Fruit fly (Drosophila melanogaster) whole organism, embryonic: ENCODE results near the gene Spn28Db.

Experiments
- CG10209 ChIP-seq: fragments of 200-800 bp; sonication (Bioruptor generic); optimal IDR thresholded peaks from 3 replicates; lab custom pipeline; 2017; ENCODE audit warnings: missing biosample characterization, mild to moderate bottlenecking, missing genetic modification characterization, missing genetic modification reagents
- CG10321 ChIP-seq: fragments of 200-800 bp; sonication (Bioruptor generic); IDR thresholded peaks from 2 replicates; pipeline ENCODE4 v1.3.6; 2022; ENCODE audit warnings: missing biosample characterization, missing genetic modification characterization
- CG11085 ChIP-seq: fragments of 200-800 bp; sonication (Bioruptor generic); IDR thresholded peaks from 2 replicates; pipeline ENCODE4 v1.3.6; 2022; ENCODE audit warnings: missing biosample characterization, missing genetic modification characterization
- CG11696 ChIP-seq: fragments of 200-800 bp; sonication (Bioruptor generic); IDR thresholded peaks from 2 replicates; pipeline ENCODE4 v1.3.6; 2022; ENCODE audit warnings: missing biosample characterization, missing genetic modification characterization
- CG12104 ChIP-seq: fragments of 200-800 bp; sonication (Bioruptor generic); optimal IDR thresholded peaks from 3 replicates; lab custom pipeline; 2016; ENCODE audit warnings: missing biosample characterization, missing genetic modification characterization
- CG12155 ChIP-seq: fragments of 200-800 bp; sonication (Bioruptor generic); optimal IDR thresholded peaks from 3 replicates; lab custom pipeline; 2016; ENCODE audit warnings: missing biosample characterization, missing genetic modification characterization
- CG14014 ChIP-seq: fragments of 200-800 bp; sonication (Bioruptor generic); IDR thresholded peaks from 2 replicates; pipeline ENCODE4 v1.3.6; 2022; ENCODE audit warnings: missing biosample characterization, missing genetic modification characterization
- CG14965 ChIP-seq: fragments of 200-800 bp; sonication (Bioruptor generic); optimal IDR thresholded peaks from 2 replicates; lab custom pipeline; 2016; ENCODE audit warnings: missing biosample characterization, missing genetic modification characterization, borderline replicate concordance
- CG1602 ChIP-seq: fragments of 200-800 bp; sonication (Bioruptor generic); optimal IDR thresholded peaks from 3 replicates; lab custom pipeline; 2016; ENCODE audit warnings: missing biosample characterization, missing genetic modification characterization
- CG17612 ChIP-seq: fragments of 200-800 bp; sonication (Bioruptor generic); IDR thresholded peaks from 2 replicates; pipeline ENCODE4 v1.3.6; 2022; ENCODE audit warnings: missing biosample characterization, missing genetic modification characterization
- CG2712 ChIP-seq: fragments of 200-800 bp; optimal IDR thresholded peaks from 3 replicates; lab custom pipeline; 2019; ENCODE audit warnings: missing biosample characterization, mild to moderate bottlenecking, missing genetic modification characterization, moderate library complexity
- CG3407 ChIP-seq: fragments of 200-800 bp; sonication (Bioruptor generic); optimal IDR thresholded peaks from 2 replicates; lab custom pipeline; 2018; ENCODE audit warnings: missing biosample characterization, mild to moderate bottlenecking, missing genetic modification characterization
- CG3838 ChIP-seq: fragments of 200-800 bp; sonication (Bioruptor generic); optimal IDR thresholded peaks from 3 replicates; lab custom pipeline; 2016; ENCODE audit warnings: missing biosample characterization, missing genetic modification characterization
- CG43689 ChIP-seq: fragments of 200-800 bp; sonication (Bioruptor generic); IDR thresholded peaks from 2 replicates; pipeline ENCODE4 v1.3.6; 2022; ENCODE audit warnings: missing biosample characterization, missing genetic modification characterization
- CG6683 ChIP-seq: fragments of 200-800 bp; sonication (Bioruptor generic); optimal IDR thresholded peaks from 2 replicates; lab custom pipeline; 2017; ENCODE audit warnings: missing biosample characterization, mild to moderate bottlenecking, missing genetic modification characterization, missing genetic modification reagents
- CG6765 ChIP-seq: fragments of 200-800 bp; sonication (Bioruptor generic); optimal IDR thresholded peaks from 3 replicates; lab custom pipeline; 2017; ENCODE audit warnings: missing biosample characterization, mild to moderate bottlenecking, missing genetic modification characterization
- CG7271 ChIP-seq: fragments of 200-800 bp; sonication (Bioruptor generic); optimal IDR thresholded peaks from 2 replicates; lab custom pipeline; 2018; ENCODE audit warnings: missing biosample characterization, mild to moderate bottlenecking, missing genetic modification characterization, moderate library complexity
- CG9215 ChIP-seq: fragments of 200-800 bp; sonication (Bioruptor generic); IDR thresholded peaks from 2 replicates; pipeline ENCODE4 v1.3.6; 2022; ENCODE audit warnings: missing biosample characterization, missing genetic modification characterization
- CG9797 ChIP-seq: fragments of 200-800 bp; sonication (Bioruptor generic); optimal IDR thresholded peaks from 3 replicates; lab custom pipeline; 2018; ENCODE audit warnings: missing biosample characterization, mild to moderate bottlenecking, missing genetic modification characterization
- CG9817 ChIP-seq: fragments of 200-800 bp; sonication (Bioruptor generic); optimal IDR thresholded peaks from 2 replicates; lab custom pipeline; 2018; ENCODE audit warnings: missing biosample characterization, mild to moderate bottlenecking, missing genetic modification characterization, moderate library complexity
- Ets65A ChIP-seq: fragments of 200-800 bp; sonication (Bioruptor generic); peaks from one replicate; lab custom pipeline; 2016; ENCODE audit warnings: missing biosample characterization, missing genetic modification characterization
- H15 ChIP-seq: fragments of 200-800 bp; sonication (Bioruptor generic); IDR thresholded peaks from 3 replicates; pipeline ENCODE4 v1.3.6; 2022; ENCODE audit warnings: missing biosample characterization, missing genetic modification characterization
- Hsf ChIP-seq: fragments of 200-800 bp; sonication (Bioruptor generic); optimal IDR thresholded peaks from 3 replicates; lab custom pipeline; 2016; ENCODE audit warnings: missing biosample characterization, missing genetic modification characterization
- Lim3 ChIP-seq: fragments of 200-800 bp; sonication (Bioruptor generic); IDR thresholded peaks from 2 replicates; pipeline ENCODE4 v1.3.6; 2022; ENCODE audit warnings: missing biosample characterization, missing genetic modification characterization
- Myb ChIP-seq: fragments of 200-800 bp; sonication (Bioruptor generic); optimal IDR thresholded peaks from 2 replicates; lab custom pipeline; 2016; ENCODE audit warnings: missing biosample characterization, missing genetic modification characterization
- Rx ChIP-seq: fragments of 200-800 bp; sonication (Bioruptor generic); IDR thresholded peaks from 2 replicates; pipeline ENCODE4 v1.3.6; 2022; ENCODE audit warnings: missing biosample characterization, missing genetic modification characterization
- Ssrp ChIP-seq: fragments of 200-800 bp; sonication (Bioruptor generic); optimal IDR thresholded peaks from 2 replicates; lab custom pipeline; 2018; ENCODE audit warnings: missing biosample characterization, mild to moderate bottlenecking, missing genetic modification characterization, moderate library complexity
- YL-1 ChIP-seq: fragments of 200-800 bp; sonication (Bioruptor generic); optimal IDR thresholded peaks from 3 replicates; lab custom pipeline; 2017; ENCODE audit warnings: missing biosample characterization, mild to moderate bottlenecking, missing genetic modification characterization
- al ChIP-seq: fragments of 200-800 bp; sonication (Bioruptor generic); IDR thresholded peaks from 2 replicates; pipeline ENCODE4 v1.3.6; 2022; ENCODE audit warnings: missing biosample characterization, missing genetic modification characterization
- ato ChIP-seq: fragments of 200-800 bp; sonication (Bioruptor generic); IDR thresholded peaks from 2 replicates; pipeline ENCODE4 v1.3.6; 2022; ENCODE audit warnings: missing biosample characterization, missing genetic modification characterization; ENCODE audit not compliant: partially characterized antibody
- cad ChIP-seq: fragments of >200 bp; optimal IDR thresholded peaks from 2 replicates; lab custom pipeline; 2017; ENCODE audit warnings: missing biosample characterization, missing genetic modification characterization
- chn ChIP-seq: fragments of 200-800 bp; sonication (Bioruptor generic); optimal IDR thresholded peaks from 2 replicates; lab custom pipeline; 2016; ENCODE audit warnings: missing biosample characterization, missing genetic modification characterization
- cwo ChIP-seq: fragments of 200-800 bp; sonication (Bioruptor generic); optimal IDR thresholded peaks from 3 replicates; lab custom pipeline; 2017; ENCODE audit warnings: missing biosample characterization, missing genetic modification characterization, mild to moderate bottlenecking, moderate library complexity, missing genetic modification reagents
- dati ChIP-seq: fragments of 200-800 bp; sonication (Bioruptor generic); IDR thresholded peaks from 2 replicates; pipeline ENCODE4 v1.3.6; 2022; ENCODE audit warnings: missing biosample characterization, missing genetic modification characterization
- emc ChIP-seq: fragments of 200-800 bp; sonication (Bioruptor generic); optimal IDR thresholded peaks from 2 replicates; lab custom pipeline; 2016; ENCODE audit warnings: missing biosample characterization, missing genetic modification characterization
- eyg ChIP-seq: fragments of 200-800 bp; sonication (Bioruptor generic); optimal IDR thresholded peaks from 3 replicates; lab custom pipeline; 2016; ENCODE audit warnings: missing biosample characterization, missing genetic modification characterization
- gce ChIP-seq: fragments of 200-800 bp; sonication (Bioruptor generic); IDR thresholded peaks from 3 replicates; pipeline ENCODE4 v1.3.6; 2022; ENCODE audit warnings: missing biosample characterization, missing genetic modification characterization
- grn ChIP-seq: fragments of 200-800 bp; sonication (Bioruptor generic); optimal IDR thresholded peaks from 3 replicates; lab custom pipeline; 2017; ENCODE audit warnings: missing biosample characterization, missing genetic modification characterization
- gro ChIP-seq: fragments of 200-800 bp; sonication (Bioruptor generic); optimal IDR thresholded peaks from 2 replicates; lab custom pipeline; 2016; ENCODE audit warnings: missing biosample characterization, missing genetic modification characterization
- jumu ChIP-seq: fragments of 200-800 bp; sonication (Bioruptor generic); optimal IDR thresholded peaks from 3 replicates; lab custom pipeline; 2016; ENCODE audit warnings: missing biosample characterization, missing genetic modification characterization
- mld ChIP-seq: fragments of 200-800 bp; sonication (Bioruptor generic); IDR thresholded peaks from 3 replicates; pipeline ENCODE4 v1.3.6; 2022; ENCODE audit warnings: missing biosample characterization, missing genetic modification characterization; ENCODE audit not compliant: partially characterized antibody
- pfk ChIP-seq: fragments of 200-800 bp; sonication (Bioruptor generic); optimal IDR thresholded peaks from 2 replicates; lab custom pipeline; 2018; ENCODE audit warnings: missing biosample characterization, mild to moderate bottlenecking, missing genetic modification characterization, moderate library complexity
- sc ChIP-seq, 3 experiments: fragments of >200 bp in 2 of 3; fragments of 200-800 bp in 1 of 3; sonication (Bioruptor generic) in 1 of 3; optimal IDR thresholded peaks; 2 replicates in 2 of 3; 3 replicates in 1 of 3; lab custom pipeline; 2017; ENCODE audit warnings: mild to moderate bottlenecking in 1 of 3, missing biosample characterization in 1 of 3, missing genetic modification characterization in 1 of 3, missing genetic modification reagents in 1 of 3
- slbo ChIP-seq: fragments of 200-800 bp; sonication (Bioruptor generic); IDR thresholded peaks from 2 replicates; pipeline ENCODE4 v1.3.6; 2022; ENCODE audit warnings: missing biosample characterization, missing genetic modification characterization
- slou ChIP-seq: fragments of 200-800 bp; sonication (Bioruptor generic); optimal IDR thresholded peaks from 3 replicates; lab custom pipeline; 2016; ENCODE audit warnings: missing biosample characterization, missing genetic modification characterization
- sob ChIP-seq: fragments of 200-800 bp; sonication (Bioruptor generic); IDR thresholded peaks from 2 replicates; pipeline ENCODE4 v1.3.6; 2022; ENCODE audit warnings: missing biosample characterization, missing genetic modification characterization
- ssp ChIP-seq: fragments of 200-800 bp; sonication (Bioruptor generic); IDR thresholded peaks from 2 replicates; pipeline ENCODE4 v1.3.6; 2022; ENCODE audit warnings: missing biosample characterization, missing genetic modification characterization
- tin ChIP-seq: fragments of 200-800 bp; sonication (Bioruptor generic); optimal IDR thresholded peaks from 3 replicates; lab custom pipeline; 2016; ENCODE audit warnings: missing biosample characterization, missing genetic modification characterization
- unc-4 ChIP-seq: fragments of 200-800 bp; sonication (Bioruptor generic); IDR thresholded peaks from 2 replicates; pipeline ENCODE4 v1.3.6; 2022; ENCODE audit warnings: missing biosample characterization, missing genetic modification characterization; ENCODE audit not compliant: partially characterized antibody
- vnd ChIP-seq: fragments of 200-800 bp; sonication (Bioruptor generic); IDR thresholded peaks from 3 replicates; pipeline ENCODE4 v1.3.6; 2022; ENCODE audit warnings: missing biosample characterization, missing genetic modification characterization; ENCODE audit not compliant: partially characterized antibody

The Spn28Db gene

DNA sequence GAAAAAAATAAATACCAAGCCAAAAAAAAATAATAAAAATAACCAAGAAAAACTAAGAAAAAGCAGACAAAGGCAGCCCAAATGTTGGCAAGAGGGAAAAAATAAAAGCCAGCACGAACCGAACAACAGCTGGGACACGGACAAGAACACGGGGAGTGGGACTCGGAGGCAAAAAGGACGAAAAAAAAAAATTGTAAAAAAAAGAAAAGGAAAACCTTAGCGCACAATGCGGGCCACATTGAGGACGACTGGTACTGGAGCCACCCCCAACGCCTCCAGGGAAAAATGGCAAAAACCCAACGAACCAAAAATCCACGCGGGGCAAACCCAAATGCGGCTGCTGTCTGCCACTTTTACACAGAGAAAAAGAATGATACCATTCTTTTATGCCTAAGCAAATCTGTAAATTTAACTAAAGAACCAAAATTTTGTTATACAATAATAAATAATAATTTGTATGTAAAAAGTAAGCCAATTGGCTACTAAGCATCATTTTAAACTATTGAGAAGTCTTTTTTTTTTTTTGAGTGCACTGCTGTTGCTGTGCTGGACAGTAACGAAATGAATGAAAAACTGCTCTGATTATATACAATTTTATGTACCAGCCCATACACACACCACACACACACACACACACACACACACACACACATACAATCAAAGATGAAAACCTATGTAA, 41.7 kb upstream of the Spn28Db start (continued):
- TF ChIP-seq sob, result peak; percentile 71
- no peak for TF ChIP-seq jumu (GFP tag; lab: Kevin White, UChicago)
- TF ChIP-seq emc (GFP tag; lab: Kevin White, UChicago), result no peak
- TF ChIP-seq CG2712 (tag; lab: Kevin White, UChicago), result peak; percentile 68
- peak; percentile 12 for TF ChIP-seq CG12155 (GFP tag; lab: Kevin White, UChicago)
- TF ChIP-seq sc (optimal IDR thresholded peaks at IDR 0.05; lab: Kevin White, UChicago), result no peak
- no peak for TF ChIP-seq sc (GFP tag; optimal IDR thresholded peaks at IDR 0.05; lab: Kevin White, UChicago)
- TF ChIP-seq CG12104 (GFP tag; lab: Kevin White, UChicago), result peak; percentile 72
- no peak for TF ChIP-seq vnd
- no peak for TF ChIP-seq CG14965
- TF ChIP-seq CG1602 (GFP tag; lab: Kevin White, UChicago), result peak; percentile 37
- TF ChIP-seq CG11085, result peak; percentile 81
- TF ChIP-seq CG14014 (GFP tag; lab: Robert Waterston, UW), result peak; percentile 88
- TF ChIP-seq CG11696 (GFP tag; lab: Robert Waterston, UW), result peak; percentile 64
- TF ChIP-seq slbo (GFP tag; lab: Robert Waterston, UW), result peak; percentile 89
- peak; percentile 29 for TF ChIP-seq tin
- TF ChIP-seq H15, result peak; percentile 73
- no peak for TF ChIP-seq Lim3
- TF ChIP-seq pfk (GFP tag; lab: Kevin White, UChicago), result no peak
- TF ChIP-seq Rx (GFP tag; lab: Robert Waterston, UW), result peak; percentile 54; the same call in 1 of the 2 replicates
- peak; percentile 43 for TF ChIP-seq Hsf
- no peak for TF ChIP-seq cad (GFP tag; lab: Kevin White, UChicago)
- TF ChIP-seq CG43689, result no peak
- TF ChIP-seq CG10209, result peak; percentile 63
- TF ChIP-seq eyg (GFP tag; lab: Kevin White, UChicago), result no peak
- TF ChIP-seq chn (GFP tag; lab: Kevin White, UChicago), result no peak
- no peak for TF ChIP-seq mld (GFP tag; lab: Robert Waterston, UW)
- TF ChIP-seq CG10321 (GFP tag; lab: Robert Waterston, UW), result no peak
- no peak for TF ChIP-seq unc-4 (GFP tag; lab: Robert Waterston, UW)
- no peak for TF ChIP-seq CG7271
- peak; percentile 70 for TF ChIP-seq CG9215
- TF ChIP-seq dati (GFP tag; lab: Robert Waterston, UW), result no peak
- TF ChIP-seq YL-1 (GFP tag; lab: Kevin White, UChicago), result no peak
- TF ChIP-seq CG3407 (GFP tag; lab: Kevin White, UChicago), result peak; percentile 25
- peak; percentile 51; the same call in 1 of the 2 replicates for TF ChIP-seq ssp
- TF ChIP-seq cwo (GFP tag; lab: Kevin White, UChicago), result peak; percentile 87
- peak; percentile 80 for TF ChIP-seq CG6683 (GFP tag; lab: Kevin White, UChicago)
- TF ChIP-seq grn, result peak; percentile 10
- peak; percentile 82 for TF ChIP-seq Ets65A (GFP tag; lab: Kevin White, UChicago)
- TF ChIP-seq Myb (GFP tag; lab: Kevin White, UChicago), result no peak
- peak; percentile 44; the same call in 1 of the 2 replicates for TF ChIP-seq al (GFP tag; lab: Robert Waterston, UW)
- no peak for TF ChIP-seq gro (GFP tag; lab: Kevin White, UChicago)
- TF ChIP-seq CG3838 (GFP tag; lab: Kevin White, UChicago), result no peak
- TF ChIP-seq gce, result peak; percentile 49; the same call in 1 of the 3 replicates
- TF ChIP-seq slou, result peak; percentile 63
- peak; percentile 50 for TF ChIP-seq CG9817 (tag; lab: Kevin White, UChicago)
- peak; percentile 79 for TF ChIP-seq CG6765
- no peak for TF ChIP-seq ato (GFP tag; lab: Robert Waterston, UW)
- TF ChIP-seq CG17612, result peak; percentile 45; the same call in 1 of the 2 replicates
- TF ChIP-seq Ssrp (tag; lab: Kevin White, UChicago), result peak; percentile 12
- TF ChIP-seq CG9797 (GFP tag; lab: Kevin White, UChicago), result no peak
